Worm (Caenorhabditis elegans) whole organism, L1 larva: Measurements from ENCODE around the gene C33D9.10.

Experiments
- C04F5.9 ChIP-seq: sonication (generic microtip); optimal IDR thresholded peaks from 2 replicates; lab custom pipeline; 2016; ENCODE audit warnings: missing genetic modification characterization, missing compliant biosample characterization
- Y116A8C.19 ChIP-seq: sonication (generic microtip); optimal IDR thresholded peaks from 2 replicates; lab custom pipeline; 2016; ENCODE audit warnings: missing compliant biosample characterization, missing genetic modification characterization, borderline replicate concordance
- ceh-82 ChIP-seq, 3 experiments: fragments of 150-350 bp in 1 of 3; sonication (generic microtip) in 2 of 3; optimal IDR thresholded peaks; 2 replicates each; lab custom pipeline; 2014 to 2017; ENCODE audit warnings: missing biosample characterization in 3 of 3, missing genetic modification characterization in 3 of 3
- ceh-88 ChIP-seq: fragments of 200-800 bp; sonication (Bioruptor generic); IDR thresholded peaks from 2 replicates; pipeline ENCODE4 v1.3.6; 2022; ENCODE audit warnings: missing genetic modification characterization, missing compliant biosample characterization
- unc-62 ChIP-seq: fragments of 150-350 bp; optimal IDR thresholded peaks from 2 replicates; lab custom pipeline; 2014; ENCODE audit warnings: missing biosample characterization, missing genetic modification reagents, missing genetic modification characterization

DNA sequence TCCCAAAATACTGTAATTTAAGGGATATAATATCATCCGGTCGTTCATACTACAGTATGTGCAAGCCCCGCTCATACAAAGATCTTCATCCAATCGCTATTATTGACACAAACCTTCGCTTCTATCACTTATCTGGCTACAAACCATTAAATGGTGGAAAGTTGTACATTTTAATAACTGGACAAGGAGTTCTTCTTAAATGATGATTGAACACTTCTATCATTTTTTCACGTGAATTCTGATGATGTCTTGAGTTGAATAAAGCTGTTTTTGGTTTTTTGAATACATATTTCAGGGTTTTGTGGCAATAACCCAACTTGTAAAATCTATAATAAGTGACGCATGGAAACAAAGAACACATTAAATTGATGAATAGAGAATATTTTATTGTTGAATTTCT lies 34.6 kb upstream of the C33D9.10 start:
- TF ChIP-seq ceh-82 (tag; optimal IDR thresholded peaks at IDR 0.05; lab: Kevin White, UChicago): no peak
- TF ChIP-seq Y116A8C.19 (tag; lab: Kevin White, UChicago): no peak
- no peak for TF ChIP-seq unc-62 (GFP tag; lab: Kevin White, UChicago)
- TF ChIP-seq C04F5.9 (tag; lab: Kevin White, UChicago): no peak
- TF ChIP-seq ceh-88 (GFP tag; lab: Robert Waterston, UW): no peak
